Worm (Caenorhabditis elegans): Measurements from ENCODE around the gene ced-4.

DNA sequence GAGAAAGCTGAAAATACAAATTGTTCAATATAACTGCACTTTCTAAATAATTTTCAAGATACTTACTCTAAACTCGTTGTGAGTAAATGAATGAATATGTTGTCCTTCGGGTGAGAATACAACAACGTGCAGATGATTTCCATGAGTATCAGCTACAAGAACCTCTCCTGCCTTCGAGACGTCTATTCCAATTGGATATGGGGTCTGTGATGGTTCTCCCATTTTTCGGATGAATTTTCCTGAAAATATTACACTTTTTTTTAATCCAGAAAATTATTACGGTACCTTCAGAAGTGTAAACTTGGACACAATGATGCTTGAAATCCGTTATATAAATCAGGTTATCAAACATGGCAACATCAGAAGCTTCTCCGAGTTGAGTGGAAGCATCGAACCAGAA is 43.2 kb downstream of the ced-4 start:
- TF ChIP-seq tab-1 (GFP tag; IDR thresholded peaks at IDR 0.05) (no peak), flt-1 (GFP tag; IDR thresholded peaks at IDR 0.05) (no peak), T22C8.4 (GFP tag; IDR thresholded peaks at IDR 0.05) (no peak), ztf-29 (GFP tag; IDR thresholded peaks at IDR 0.05) (no peak), ref-1 (GFP tag; conservative IDR thresholded peaks at IDR 0.05) (no peak), med-1 (GFP tag; optimal IDR thresholded peaks at IDR 0.05; ENCODE audit: insufficient read depth) (no peak), cog-1 (tag; optimal IDR thresholded peaks at IDR 0.05) (no peak), ztf-23 (GFP tag; IDR thresholded peaks at IDR 0.05) (no peak), klf-2 (GFP tag; conservative IDR thresholded peaks at IDR 0.05) (no peak)
